Fruit fly (Drosophila melanogaster) whole organism, prepupa: ENCODE results near the gene Vago.

Source experiments
- CG10631 ChIP-seq: fragments of 200-800 bp; sonication (Bioruptor generic); optimal IDR thresholded peaks from 2 replicates; lab custom pipeline; 2016; ENCODE audit warnings: missing biosample characterization, missing genetic modification characterization
- CG15336 ChIP-seq: fragments of 200-800 bp; sonication (Bioruptor generic); IDR thresholded peaks from 2 replicates; pipeline ENCODE4 v1.3.6; 2022; ENCODE audit warnings: missing biosample characterization, missing genetic modification characterization
- CG6792 ChIP-seq: fragments of 200-800 bp; sonication (Bioruptor generic); optimal IDR thresholded peaks from 3 replicates; lab custom pipeline; 2016; ENCODE audit warnings: missing biosample characterization, missing genetic modification characterization
- CG8119 ChIP-seq: fragments of 200-800 bp; sonication (Bioruptor generic); IDR thresholded peaks from 3 replicates; pipeline ENCODE4 v1.3.6; 2022; ENCODE audit warnings: missing biosample characterization, missing genetic modification characterization
- svp ChIP-seq: fragments of 200-800 bp; sonication (Bioruptor generic); peaks from one replicate; lab custom pipeline; 2016; ENCODE audit warnings: missing biosample characterization, missing genetic modification characterization
- vri ChIP-seq: fragments of 200-800 bp; sonication (Bioruptor generic); optimal IDR thresholded peaks from 3 replicates; lab custom pipeline; 2016; ENCODE audit warnings: missing biosample characterization, mild to moderate bottlenecking, missing genetic modification characterization

DNA sequence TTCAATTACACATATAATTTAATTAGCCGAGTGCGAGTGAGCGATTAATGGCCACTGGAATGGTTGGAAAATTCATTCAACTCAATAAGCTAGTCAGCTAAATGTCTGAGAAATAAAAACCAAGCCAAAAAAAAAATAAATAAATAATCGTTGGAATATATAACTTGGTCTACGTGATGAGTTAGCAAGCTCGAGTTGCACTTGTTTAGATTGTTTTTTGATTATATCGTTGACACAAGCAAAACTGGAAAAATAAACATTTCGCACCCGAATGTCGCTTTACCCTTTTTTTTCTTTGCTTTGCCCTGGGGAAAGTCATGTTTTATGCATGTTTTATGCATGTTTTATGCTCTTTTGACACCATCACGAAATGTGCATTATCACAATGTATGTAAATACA, 6.1 kb upstream of the Vago start:
- no peak for TF ChIP-seq CG8119
- no peak for TF ChIP-seq svp (GFP tag; lab: Kevin White, UChicago)
- TF ChIP-seq CG6792 (GFP tag; lab: Kevin White, UChicago) = no peak
- TF ChIP-seq CG15336 = no peak
- TF ChIP-seq CG10631 (GFP tag; lab: Kevin White, UChicago) = no peak
- TF ChIP-seq vri = no peak
